Worm (Caenorhabditis elegans): Measurements from ENCODE around the gene Y15E3A.4.

- no peak for TF ChIP-seq cog-1 (tag; optimal IDR thresholded peaks at IDR 0.05)
- no peak for TF ChIP-seq ztf-23 (GFP tag; IDR thresholded peaks at IDR 0.05)
- no peak for TF ChIP-seq T22C8.4 (GFP tag; IDR thresholded peaks at IDR 0.05)
- no peak for TF ChIP-seq flt-1 (GFP tag; IDR thresholded peaks at IDR 0.05)
Measured at ce11 chrX:15307677-15308076, 23.1 kb upstream of the Y15E3A.4 start.

All from whole organism, midembryonic.